Fruit fly (Drosophila melanogaster): ENCODE measurements around the gene CG1486.
A peak's percentile ranks its signal among the peaks of the same experiment; 100 is the strongest.

dm6 chrX:21375595-21376047, 51.8 kb downstream of the CG1486 start:
- TF ChIP-seq topi (GFP tag; optimal IDR thresholded peaks at IDR 0.05) (peak; percentile 17), CG8319 (GFP tag; optimal IDR thresholded peaks at IDR 0.05) (peak; percentile 36), Met (GFP tag; optimal IDR thresholded peaks at IDR 0.05) (peak; percentile 41), CG4318 (GFP tag; optimal IDR thresholded peaks at IDR 0.05) (peak; percentile 60), Sox15 (GFP tag; optimal IDR thresholded peaks at IDR 0.05) (no peak), CG3919 (GFP tag; optimal IDR thresholded peaks at IDR 0.05) (peak; percentile 66)

All from whole organism, prepupa.